Fruit fly (Drosophila melanogaster) whole organism, pupa: ENCODE data around the gene CG31533.
A peak's percentile ranks its signal among the peaks of the same experiment; 100 is the strongest.

Experiments
- CG10348 ChIP-seq: fragments of 200-800 bp; sonication (Bioruptor generic); IDR thresholded peaks from 2 replicates; pipeline ENCODE4 v1.3.6; 2022; ENCODE audit warnings: missing biosample characterization, missing genetic modification characterization
- CG12605 ChIP-seq: fragments of 200-800 bp; sonication (Bioruptor generic); IDR thresholded peaks from 2 replicates; pipeline ENCODE4 v1.3.6; 2022; ENCODE audit warnings: missing biosample characterization, missing genetic modification characterization
- CG13204 ChIP-seq: fragments of 200-800 bp; sonication (Bioruptor generic); optimal IDR thresholded peaks from 2 replicates; lab custom pipeline; 2018; ENCODE audit warnings: missing biosample characterization, mild to moderate bottlenecking, missing genetic modification characterization, moderate library complexity
- CG14655 ChIP-seq: fragments of 200-800 bp; sonication (Bioruptor generic); optimal IDR thresholded peaks from 3 replicates; lab custom pipeline; 2017; ENCODE audit warnings: mild to moderate bottlenecking, missing biosample characterization, missing genetic modification reagents, missing genetic modification characterization
- CG15710 ChIP-seq: fragments of 200-800 bp; sonication (Bioruptor generic); optimal IDR thresholded peaks from 2 replicates; lab custom pipeline; 2018; ENCODE audit warnings: missing biosample characterization, mild to moderate bottlenecking, missing genetic modification characterization, moderate library complexity
- CG17806 ChIP-seq: fragments of 200-800 bp; sonication (Bioruptor generic); optimal IDR thresholded peaks from 2 replicates; lab custom pipeline; 2018; ENCODE audit warnings: missing biosample characterization, mild to moderate bottlenecking, missing genetic modification characterization, moderate library complexity
- CG32121 ChIP-seq: fragments of 200-800 bp; sonication (Bioruptor generic); IDR thresholded peaks from 2 replicates; pipeline ENCODE4 v1.3.6; 2022; ENCODE audit warnings: missing biosample characterization, missing genetic modification characterization
- CG34367 ChIP-seq: fragments of 200-800 bp; sonication (Bioruptor generic); optimal IDR thresholded peaks from 2 replicates; lab custom pipeline; 2018; ENCODE audit warnings: missing biosample characterization, mild to moderate bottlenecking, missing genetic modification characterization
- CG4496 ChIP-seq: fragments of 200-800 bp; sonication (Bioruptor generic); IDR thresholded peaks from 3 replicates; pipeline ENCODE4 v1.3.6; 2022; ENCODE audit warnings: missing biosample characterization, missing genetic modification characterization
- CG8159 ChIP-seq: fragments of 200-800 bp; sonication (Bioruptor generic); optimal IDR thresholded peaks from 3 replicates; lab custom pipeline; 2018; ENCODE audit warnings: missing biosample characterization, mild to moderate bottlenecking, missing genetic modification characterization, moderate library complexity
- CG8301 ChIP-seq: fragments of 200-800 bp; sonication (Bioruptor generic); optimal IDR thresholded peaks from 2 replicates; lab custom pipeline; 2018; ENCODE audit warnings: missing biosample characterization, mild to moderate bottlenecking, missing genetic modification characterization
- CG9948 ChIP-seq: fragments of 200-800 bp; sonication (Bioruptor generic); optimal IDR thresholded peaks from 2 replicates; lab custom pipeline; 2018; ENCODE audit warnings: missing biosample characterization, mild to moderate bottlenecking, missing genetic modification characterization, moderate library complexity
- D1 ChIP-seq: fragments of 200-800 bp; sonication (Bioruptor generic); optimal IDR thresholded peaks from 2 replicates; lab custom pipeline; 2018; ENCODE audit warnings: missing biosample characterization, mild to moderate bottlenecking, missing genetic modification characterization, moderate library complexity
- EcR ChIP-seq: fragments of 200-800 bp; sonication (Bioruptor generic); optimal IDR thresholded peaks from 3 replicates; lab custom pipeline; 2019; ENCODE audit warnings: missing biosample characterization, missing genetic modification characterization, mild to moderate bottlenecking, moderate library complexity, missing genetic modification reagents
- Ets98B ChIP-seq: fragments of 200-800 bp; sonication (Bioruptor generic); IDR thresholded peaks from 2 replicates; pipeline ENCODE4 v1.3.6; 2022; ENCODE audit warnings: missing biosample characterization, missing genetic modification characterization
- Pif1A ChIP-seq: fragments of 200-800 bp; sonication (Bioruptor generic); optimal IDR thresholded peaks from 3 replicates; lab custom pipeline; 2016; ENCODE audit warnings: missing biosample characterization, missing genetic modification characterization
- Pif1B ChIP-seq: fragments of 200-800 bp; sonication (Bioruptor generic); optimal IDR thresholded peaks from 3 replicates; lab custom pipeline; 2016; ENCODE audit warnings: missing biosample characterization, missing genetic modification characterization
- Snoo ChIP-seq: fragments of 200-800 bp; sonication (Bioruptor generic); optimal IDR thresholded peaks from 3 replicates; lab custom pipeline; 2017; ENCODE audit warnings: missing biosample characterization, mild to moderate bottlenecking, missing genetic modification characterization, inconsistent platforms
- fd96Ca ChIP-seq: fragments of 200-800 bp; sonication (Bioruptor generic); IDR thresholded peaks from 3 replicates; pipeline ENCODE4 v1.3.6; 2022; ENCODE audit warnings: missing biosample characterization, missing genetic modification characterization
- gl ChIP-seq: fragments of 200-800 bp; sonication (Bioruptor generic); optimal IDR thresholded peaks from 2 replicates; lab custom pipeline; 2018; ENCODE audit warnings: missing biosample characterization, mild to moderate bottlenecking, missing genetic modification characterization
- rn ChIP-seq: fragments of 200-800 bp; sonication (Bioruptor generic); IDR thresholded peaks from 2 replicates; pipeline ENCODE4 v1.3.6; 2022; ENCODE audit warnings: missing biosample characterization, missing genetic modification characterization

The CG31533 gene

dm6 chr3R:14116088-14116487, 41.1 kb downstream of the CG31533 start:
- TF ChIP-seq D1 (tag; lab: Kevin White, UChicago): no peak
- no peak for TF ChIP-seq rn
- no peak for TF ChIP-seq CG34367 (tag; lab: Kevin White, UChicago)
- TF ChIP-seq gl: no peak
- TF ChIP-seq CG13204 (GFP tag; lab: Kevin White, UChicago): no peak
- TF ChIP-seq CG15710 (tag; lab: Kevin White, UChicago): no peak
- no peak for TF ChIP-seq Snoo
- no peak for TF ChIP-seq CG10348
- no peak for TF ChIP-seq Pif1A (GFP tag; lab: Kevin White, UChicago)
- TF ChIP-seq CG32121 (GFP tag; lab: Robert Waterston, UW): no peak
- no peak for TF ChIP-seq CG9948
- TF ChIP-seq Pif1B (GFP tag; lab: Kevin White, UChicago): no peak
- TF ChIP-seq fd96Ca: no peak
- no peak for TF ChIP-seq CG4496
- TF ChIP-seq CG8301 (tag; lab: Kevin White, UChicago): no peak
- TF ChIP-seq Ets98B (GFP tag; lab: Robert Waterston, UW): no peak
- TF ChIP-seq CG14655 (GFP tag; lab: Kevin White, UChicago): no peak
- no peak for TF ChIP-seq CG17806

- no peak for TF ChIP-seq rn
- TF ChIP-seq CG9948: no peak
- no peak for TF ChIP-seq CG32121 (GFP tag; lab: Robert Waterston, UW)
- TF ChIP-seq CG17806: no peak
- TF ChIP-seq Pif1A (GFP tag; lab: Kevin White, UChicago): no peak
- TF ChIP-seq CG15710 (tag; lab: Kevin White, UChicago): no peak
- TF ChIP-seq CG8159 (tag; lab: Kevin White, UChicago): no peak
- no peak for TF ChIP-seq fd96Ca
- no peak for TF ChIP-seq EcR (GFP tag; lab: Kevin White, UChicago)
- TF ChIP-seq Pif1B (GFP tag; lab: Kevin White, UChicago): no peak
- TF ChIP-seq CG10348: no peak
- TF ChIP-seq D1 (tag; lab: Kevin White, UChicago): no peak
- no peak for TF ChIP-seq CG14655 (GFP tag; lab: Kevin White, UChicago)
- no peak for TF ChIP-seq CG34367 (tag; lab: Kevin White, UChicago)
- no peak for TF ChIP-seq CG13204 (GFP tag; lab: Kevin White, UChicago)
- TF ChIP-seq Ets98B (GFP tag; lab: Robert Waterston, UW): no peak
- TF ChIP-seq Snoo: no peak
- no peak for TF ChIP-seq CG12605 (GFP tag; lab: Robert Waterston, UW)
- TF ChIP-seq CG4496: no peak
- TF ChIP-seq CG8301 (tag; lab: Kevin White, UChicago): no peak
These were observed 45.2 kb downstream of the CG31533 start, which contains the start of gene CG14357 for dm6 chr3R:14112066-14112465. Gene CG14357 (minus strand): TSS chr3R:14112166.

dm6 chr3R:14109145-14109544, 48.1 kb downstream of the CG31533 start, which contains the start of gene Or88a:
Gene Or88a (plus strand): TSS chr3R:14109445.
- TF ChIP-seq EcR (GFP tag; lab: Kevin White, UChicago) (no peak), CG15710 (tag; lab: Kevin White, UChicago) (no peak), rn (no peak), CG17806 (no peak), CG14655 (GFP tag; lab: Kevin White, UChicago) (no peak), CG34367 (tag; lab: Kevin White, UChicago) (no peak), gl (no peak), Ets98B (GFP tag; lab: Robert Waterston, UW) (no peak), Pif1A (GFP tag; lab: Kevin White, UChicago) (no peak), CG9948 (no peak), CG12605 (GFP tag; lab: Robert Waterston, UW) (no peak), CG10348 (no peak), Pif1B (GFP tag; lab: Kevin White, UChicago) (no peak), CG13204 (GFP tag; lab: Kevin White, UChicago) (no peak), Snoo (no peak), D1 (tag; lab: Kevin White, UChicago) (no peak)

- TF ChIP-seq CG15710 (tag; lab: Kevin White, UChicago) (no peak), fd96Ca (peak; percentile 68; the same call in 2 of the 3 replicates), gl (no peak), Pif1A (GFP tag; lab: Kevin White, UChicago) (peak; percentile 14), CG4496 (peak; percentile 60; the same call in 2 of the 3 replicates), CG17806 (no peak), CG10348 (no peak), CG32121 (GFP tag; lab: Robert Waterston, UW) (peak; percentile 74), CG8159 (tag; lab: Kevin White, UChicago) (peak; percentile 20), CG14655 (GFP tag; lab: Kevin White, UChicago) (peak; percentile 40), CG9948 (peak; percentile 16), Pif1B (GFP tag; lab: Kevin White, UChicago) (peak; percentile 8), EcR (GFP tag; lab: Kevin White, UChicago) (no peak), rn (0 out of 2 replicates have a peak, but pooled peaks have one; percentile 35), CG12605 (GFP tag; lab: Robert Waterston, UW) (peak; percentile 70), Snoo (no peak), D1 (tag; lab: Kevin White, UChicago) (peak; percentile 14), CG13204 (GFP tag; lab: Kevin White, UChicago) (no peak), Ets98B (GFP tag; lab: Robert Waterston, UW) (peak; percentile 70; the same call in 1 of the 2 replicates)
These were observed 48.9 kb downstream of the CG31533 start, which contains the start of gene CG12402 for dm6 chr3R:14108158-14108921. Gene CG12402 (minus strand): TSS chr3R:14108321.

dm6 chr3R:14107597-14107996, 49.6 kb downstream of the CG31533 start:
- TF ChIP-seq CG9948 (no peak), CG10348 (no peak), fd96Ca (no peak), EcR (GFP tag; lab: Kevin White, UChicago) (no peak), Snoo (no peak), CG34367 (tag; lab: Kevin White, UChicago) (no peak), CG32121 (GFP tag; lab: Robert Waterston, UW) (no peak), rn (no peak), CG8301 (tag; lab: Kevin White, UChicago) (no peak), CG17806 (no peak), CG13204 (GFP tag; lab: Kevin White, UChicago) (no peak), CG8159 (tag; lab: Kevin White, UChicago) (no peak), CG12605 (GFP tag; lab: Robert Waterston, UW) (no peak)
